Worm (Caenorhabditis elegans): ENCODE data around the gene EEED8.2.

The EEED8.2 gene

DNA sequence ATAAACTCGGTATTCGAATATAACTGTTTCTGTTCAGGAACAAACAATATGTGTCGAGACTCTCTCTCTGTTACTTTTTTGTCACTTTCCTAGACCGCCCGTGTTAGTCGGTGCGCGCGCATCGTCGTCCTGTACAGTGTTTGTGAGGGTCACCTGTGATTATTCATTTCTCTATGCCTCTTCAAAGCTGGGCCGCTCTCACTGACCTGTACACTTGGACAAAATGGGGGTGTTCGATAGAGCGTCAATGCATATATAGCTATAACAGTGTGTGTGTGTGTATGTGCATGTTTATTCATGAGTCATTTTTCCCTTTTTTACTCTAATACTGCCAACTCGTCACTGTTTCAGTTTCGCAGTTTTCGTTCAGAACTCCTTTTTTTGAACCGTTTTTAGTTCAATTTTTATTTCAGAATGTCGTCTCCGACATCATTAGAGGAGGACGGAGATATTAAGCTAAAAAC, 36.9 kb upstream of the EEED8.2 start, which contains the start of gene pkc-3 (continued):
- TF ChIP-seq ceh-63 (GFP tag; optimal IDR thresholded peaks at IDR 0.05) (no peak), jun-1 (tag; optimal IDR thresholded peaks at IDR 0.05) (peak; percentile 20), hlh-4 (tag; optimal IDR thresholded peaks at IDR 0.05) (no peak), fkh-8 (tag; optimal IDR thresholded peaks at IDR 0.05) (no peak), egl-27 (tag; optimal IDR thresholded peaks at IDR 0.05) (no peak), tbx-2 (tag; optimal IDR thresholded peaks at IDR 0.05) (peak; percentile 32), nhr-85 (tag) (peak; percentile 81), snu-23 (GFP tag; optimal IDR thresholded peaks at IDR 0.05) (peak; percentile 80), lin-14 (GFP tag; optimal IDR thresholded peaks at IDR 0.05) (peak; percentile 83), aly-2 (tag; optimal IDR thresholded peaks at IDR 0.05) (peak; percentile 11), unc-130 (tag; optimal IDR thresholded peaks at IDR 0.05) (no peak), efl-1 (optimal IDR thresholded peaks at IDR 0.05) (peak; percentile 53 to 54), efl-1 (GFP tag; optimal IDR thresholded peaks at IDR 0.05 in 1 of 2) (peak; percentile 21 to 95), unc-86 (tag; optimal IDR thresholded peaks at IDR 0.05) (no peak), isw-1 (GFP tag; IDR thresholded peaks at IDR 0.05) (no peak), nhr-90 (tag; optimal IDR thresholded peaks at IDR 0.05; ENCODE audit: poor library complexity) (peak; percentile 77), mdl-1 (tag; optimal IDR thresholded peaks at IDR 0.05) (peak in 1 of 2 experiments; percentile 36), mef-2 (tag; optimal IDR thresholded peaks at IDR 0.05) (no peak), skn-1 (tag; optimal IDR thresholded peaks at IDR 0.05) (peak; percentile 51), xbp-1 (tag; optimal IDR thresholded peaks at IDR 0.05) (peak; percentile 30), ceh-82 (tag; optimal IDR thresholded peaks at IDR 0.05) (peak in 1 of 3 experiments; percentile 17), ama-1 (optimal IDR thresholded peaks at IDR 0.05) (peak; percentile 91), pqm-1 (tag; optimal IDR thresholded peaks at IDR 0.05) (no peak), nhr-11 (tag; optimal IDR thresholded peaks at IDR 0.05) (no peak), aha-1 (tag; optimal IDR thresholded peaks at IDR 0.05) (no peak), nhr-20 (tag; optimal IDR thresholded peaks at IDR 0.05) (peak; percentile 81), lin-15B (tag; optimal IDR thresholded peaks at IDR 0.05) (peak; percentile 17), zip-4 (GFP tag; optimal IDR thresholded peaks at IDR 0.05) (peak; percentile 18), swsn-7 (tag; optimal IDR thresholded peaks at IDR 0.05) (peak; percentile 50), alr-1 (tag; optimal IDR thresholded peaks at IDR 0.05; ENCODE audit: borderline replicate concordance) (no peak), sptf-1 (tag; optimal IDR thresholded peaks at IDR 0.05) (no peak), fos-1 (tag; optimal IDR thresholded peaks at IDR 0.05) (peak; percentile 10), ceh-88 (GFP tag; IDR thresholded peaks at IDR 0.05) (no peak), ceh-8 (GFP tag; optimal IDR thresholded peaks at IDR 0.05) (no peak), lir-3 (tag; optimal IDR thresholded peaks at IDR 0.05; ENCODE audit: poor library complexity) (peak; percentile 12), elt-2 (tag; optimal IDR thresholded peaks at IDR 0.05) (peak; percentile 68), efl-3 (GFP tag; optimal IDR thresholded peaks at IDR 0.05) (no peak), rnt-1 (tag; optimal IDR thresholded peaks at IDR 0.05) (peak; percentile 16), sup-37 (GFP tag; optimal IDR thresholded peaks at IDR 0.05) (no peak), blmp-1 (tag; optimal IDR thresholded peaks at IDR 0.05) (peak; percentile 84), mab-9 (GFP tag; IDR thresholded peaks at IDR 0.05) (no peak), dsc-1 (tag; optimal IDR thresholded peaks at IDR 0.05) (no peak), nhr-237 (tag; optimal IDR thresholded peaks at IDR 0.05) (no peak)

DNA sequence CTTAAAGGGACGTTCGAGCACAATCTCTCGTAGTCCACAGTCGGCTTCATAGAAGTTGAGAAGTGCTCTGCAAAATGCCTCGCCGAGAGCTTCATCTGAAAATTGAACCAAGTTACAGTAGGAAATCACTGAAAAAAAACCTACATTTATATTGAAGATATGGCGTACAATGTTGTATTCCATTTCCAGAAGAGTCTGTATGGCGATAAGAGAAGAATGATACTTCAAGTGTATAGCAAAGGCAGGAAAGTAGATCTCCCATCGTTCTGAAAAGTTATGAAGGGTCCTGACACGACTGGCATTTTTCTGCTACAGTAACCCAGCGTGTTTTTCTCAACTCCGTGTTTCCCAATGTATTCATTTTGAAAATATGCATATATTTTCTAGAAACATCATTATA, 32.2 kb upstream of the EEED8.2 start:
- TF ChIP-seq ztf-11 (tag; optimal IDR thresholded peaks at IDR 0.05) (no peak), ama-1 (optimal IDR thresholded peaks at IDR 0.05) (no peak), efl-1 (optimal IDR thresholded peaks at IDR 0.05) (no peak), efl-1 (GFP tag; optimal IDR thresholded peaks at IDR 0.05 in 1 of 2) (peak in 1 of 2 experiments; percentile 61)
